Fruit fly (Drosophila melanogaster): ENCODE results near the gene CG14313.

Gene CG14313

dm6 chr3R:18220211-18220749 lies 28.5 kb upstream of the CG14313 start, which contains the start of the genes CG7988 and CG7183 (continued):
- peak; percentile 94 for TF ChIP-seq CG16863 (GFP tag; optimal IDR thresholded peaks at IDR 0.05)
- peak; percentile 99 for TF ChIP-seq az2 (GFP tag; optimal IDR thresholded peaks at IDR 0.05)
- peak; percentile 94 for TF ChIP-seq maf-S (GFP tag; optimal IDR thresholded peaks at IDR 0.05)
- TF ChIP-seq Med (GFP tag), result peak; percentile 97
- TF ChIP-seq CG31224 (GFP tag; IDR thresholded peaks at IDR 0.05), result peak; percentile 95
- TF ChIP-seq Hmx (GFP tag; optimal IDR thresholded peaks at IDR 0.05), result peak; percentile 95
- TF ChIP-seq pb (GFP tag; optimal IDR thresholded peaks at IDR 0.05), result peak; percentile 73
- peak; percentile 97 for TF ChIP-seq Bteb2 (GFP tag; optimal IDR thresholded peaks at IDR 0.05)
- TF ChIP-seq unpg (GFP tag; optimal IDR thresholded peaks at IDR 0.05), result peak; percentile 99
- TF ChIP-seq HLHmδ (GFP tag; optimal IDR thresholded peaks at IDR 0.05), result no peak
- peak; percentile 88 for TF ChIP-seq repo (GFP tag; optimal IDR thresholded peaks at IDR 0.05)
- peak; percentile 87 for TF ChIP-seq CG10565 (GFP tag; optimal IDR thresholded peaks at IDR 0.05)
- peak; percentile 87 for TF ChIP-seq luna (GFP tag; optimal IDR thresholded peaks at IDR 0.05)
- TF ChIP-seq br (optimal IDR thresholded peaks at IDR 0.05), result no peak
- TF ChIP-seq toy (GFP tag; IDR thresholded peaks at IDR 0.05), result peak; percentile 95
- peak; percentile 87 for TF ChIP-seq CG8281 (tag; optimal IDR thresholded peaks at IDR 0.05)
- TF ChIP-seq CG30020 (tag; optimal IDR thresholded peaks at IDR 0.05), result peak; percentile 89
- TF ChIP-seq CG32772 (GFP tag; IDR thresholded peaks at IDR 0.05), result peak; percentile 99
- TF ChIP-seq CG4360 (GFP tag; IDR thresholded peaks at IDR 0.05), result peak; percentile 87
- TF ChIP-seq Deaf1 (tag; optimal IDR thresholded peaks at IDR 0.05), result peak; percentile 84
- peak; percentile 95 for TF ChIP-seq CG13624 (GFP tag; optimal IDR thresholded peaks at IDR 0.05)
- peak; percentile 64 for TF ChIP-seq mirr (GFP tag; optimal IDR thresholded peaks at IDR 0.05)
- TF ChIP-seq CG15011 (GFP tag; optimal IDR thresholded peaks at IDR 0.05), result peak; percentile 90
- TF ChIP-seq pum (GFP tag; optimal IDR thresholded peaks at IDR 0.05), result peak; percentile 96
- TF ChIP-seq hb (GFP tag; IDR thresholded peaks at IDR 0.05; ENCODE audit: partially characterized antibody), result no peak
- TF ChIP-seq CG12391 (tag; optimal IDR thresholded peaks at IDR 0.05), result peak; percentile 100
- peak; percentile 98 for TF ChIP-seq ap (GFP tag; IDR thresholded peaks at IDR 0.05)
- TF ChIP-seq CG33213 (GFP tag; optimal IDR thresholded peaks at IDR 0.05), result peak; percentile 81
- TF ChIP-seq CG9609 (GFP tag; optimal IDR thresholded peaks at IDR 0.05), result peak; percentile 92
- TF ChIP-seq CG17361 (GFP tag; IDR thresholded peaks at IDR 0.05), result peak; percentile 99
- TF ChIP-seq lola (GFP tag; optimal IDR thresholded peaks at IDR 0.05), result peak in 1 of 3 experiments; percentile 99
- peak; percentile 99 for TF ChIP-seq CG18262 (tag; optimal IDR thresholded peaks at IDR 0.05)
- TF ChIP-seq NFAT (GFP tag; IDR thresholded peaks at IDR 0.05), result peak; percentile 96
- peak; percentile 92 for TF ChIP-seq CG31388 (GFP tag; optimal IDR thresholded peaks at IDR 0.05)
- TF ChIP-seq CG13287 (GFP tag; IDR thresholded peaks at IDR 0.05; ENCODE audit: partially characterized antibody), result peak; percentile 48; the same call in 1 of the 2 replicates
- TF ChIP-seq Poxn (GFP tag; IDR thresholded peaks at IDR 0.05), result peak; percentile 92
- peak; percentile 89 for TF ChIP-seq nom (GFP tag; optimal IDR thresholded peaks at IDR 0.05)
- TF ChIP-seq CG5953 (GFP tag; IDR thresholded peaks at IDR 0.05), result peak; percentile 93
- TF ChIP-seq Elba2 (GFP tag; optimal IDR thresholded peaks at IDR 0.05), result peak; percentile 93
- peak; percentile 67 for TF ChIP-seq CkIIα-i1 (GFP tag; IDR thresholded peaks at IDR 0.05)
- peak; percentile 94 for TF ChIP-seq NC2β (GFP tag; optimal IDR thresholded peaks at IDR 0.05)
- peak; percentile 96 for TF ChIP-seq CG3407 (GFP tag; optimal IDR thresholded peaks at IDR 0.05)
- peak; percentile 93 for TF ChIP-seq jumu (GFP tag; optimal IDR thresholded peaks at IDR 0.05)
- TF ChIP-seq Max (GFP tag; optimal IDR thresholded peaks at IDR 0.05), result peak; percentile 96
- TF ChIP-seq crp (GFP tag; optimal IDR thresholded peaks at IDR 0.05), result peak; percentile 98
- peak; percentile 86 for TF ChIP-seq stwl (tag; optimal IDR thresholded peaks at IDR 0.05)
- TF ChIP-seq ato (GFP tag; IDR thresholded peaks at IDR 0.05; ENCODE audit: partially characterized antibody), result no peak
- TF ChIP-seq z (GFP tag; IDR thresholded peaks at IDR 0.05), result peak; percentile 74; the same call in 1 of the 3 replicates
- TF ChIP-seq CG9797 (GFP tag; optimal IDR thresholded peaks at IDR 0.05), result peak; percentile 89
- peak; percentile 92 for TF ChIP-seq Taf1 (GFP tag; IDR thresholded peaks at IDR 0.05)
- TF ChIP-seq Aef1 (GFP tag; IDR thresholded peaks at IDR 0.05), result peak; percentile 97
